Fruit fly (Drosophila melanogaster) whole organism, embryonic: ENCODE results near the gene CG3097.

Source experiments
- Adf1 ChIP-seq: fragments of 200-800 bp; sonication (Bioruptor generic); IDR thresholded peaks from 2 replicates; pipeline ENCODE4 v1.3.6; 2022; ENCODE audit warnings: missing biosample characterization, missing genetic modification characterization
- CG10274 ChIP-seq: fragments of 200-800 bp; sonication (Bioruptor generic); optimal IDR thresholded peaks from 3 replicates; lab custom pipeline; 2017; ENCODE audit warnings: missing biosample characterization, mild to moderate bottlenecking, missing genetic modification characterization
- CG10979 ChIP-seq: fragments of 200-800 bp; sonication (Bioruptor generic); optimal IDR thresholded peaks from 2 replicates; lab custom pipeline; 2018; ENCODE audit warnings: missing biosample characterization, mild to moderate bottlenecking, missing genetic modification characterization, moderate library complexity
- CG12155 ChIP-seq: fragments of 200-800 bp; sonication (Bioruptor generic); optimal IDR thresholded peaks from 3 replicates; lab custom pipeline; 2016; ENCODE audit warnings: missing biosample characterization, missing genetic modification characterization
- CG12659 ChIP-seq: fragments of 200-800 bp; sonication (Bioruptor generic); optimal IDR thresholded peaks from 3 replicates; lab custom pipeline; 2017; ENCODE audit warnings: mild to moderate bottlenecking, missing biosample characterization, missing genetic modification reagents, missing genetic modification characterization
- CG14050 ChIP-seq: fragments of 200-800 bp; sonication (Bioruptor generic); IDR thresholded peaks from 3 replicates; pipeline ENCODE4 v1.3.6; 2022; ENCODE audit warnings: missing biosample characterization, missing genetic modification characterization
- CG15514 ChIP-seq: fragments of 200-800 bp; sonication (Bioruptor generic); optimal IDR thresholded peaks from 3 replicates; lab custom pipeline; 2017; ENCODE audit warnings: missing biosample characterization, missing genetic modification characterization, mild to moderate bottlenecking, moderate library complexity, missing genetic modification reagents
- CG1603 ChIP-seq: fragments of 200-800 bp; sonication (Bioruptor generic); optimal IDR thresholded peaks from 2 replicates; lab custom pipeline; 2019; ENCODE audit warnings: missing biosample characterization, mild to moderate bottlenecking, missing genetic modification characterization, moderate library complexity
- CG1832 ChIP-seq: fragments of 200-800 bp; sonication (Bioruptor generic); optimal IDR thresholded peaks from 2 replicates; lab custom pipeline; 2017; ENCODE audit warnings: missing biosample characterization, mild to moderate bottlenecking, missing genetic modification characterization, inconsistent platforms
- CG32772 ChIP-seq: fragments of 200-800 bp; sonication (Bioruptor generic); IDR thresholded peaks from 2 replicates; pipeline ENCODE4 v1.3.6; 2022; ENCODE audit warnings: missing biosample characterization, missing genetic modification characterization
- CG4617 ChIP-seq: fragments of 200-800 bp; sonication (Bioruptor generic); optimal IDR thresholded peaks from 3 replicates; lab custom pipeline; 2016; ENCODE audit warnings: missing biosample characterization, missing genetic modification characterization, borderline replicate concordance
- CG5180 ChIP-seq: fragments of 200-800 bp; sonication (Bioruptor generic); optimal IDR thresholded peaks from 3 replicates; lab custom pipeline; 2017; ENCODE audit warnings: missing biosample characterization, missing genetic modification characterization, mild to moderate bottlenecking, moderate library complexity, missing genetic modification reagents
- CG8359 ChIP-seq: fragments of 200-800 bp; sonication (Bioruptor generic); optimal IDR thresholded peaks from 2 replicates; lab custom pipeline; 2017; ENCODE audit warnings: missing biosample characterization, mild to moderate bottlenecking, missing genetic modification characterization, borderline replicate concordance
- CG8944 ChIP-seq: fragments of 200-800 bp; sonication (Bioruptor generic); optimal IDR thresholded peaks from 3 replicates; lab custom pipeline; 2016; ENCODE audit warnings: missing biosample characterization, missing genetic modification characterization
- CG9609 ChIP-seq: fragments of 200-800 bp; sonication (Bioruptor generic); optimal IDR thresholded peaks from 3 replicates; lab custom pipeline; 2016; ENCODE audit warnings: missing biosample characterization, missing genetic modification characterization
- Dbx ChIP-seq: fragments of 200-800 bp; sonication (Bioruptor generic); IDR thresholded peaks from 3 replicates; pipeline ENCODE4 v1.3.6; 2022; ENCODE audit warnings: missing biosample characterization, missing genetic modification characterization
- Dll ChIP-seq: fragments of 200-800 bp; sonication (Bioruptor generic); IDR thresholded peaks from 4 replicates; pipeline ENCODE4 v1.3.6; 2022; ENCODE audit warnings: missing biosample characterization, missing genetic modification characterization; ENCODE audit not compliant: partially characterized antibody
- Jarid2 ChIP-seq: fragments of 200-800 bp; sonication (Bioruptor generic); optimal IDR thresholded peaks from 3 replicates; lab custom pipeline; 2017; ENCODE audit warnings: mild to moderate bottlenecking, missing biosample characterization, missing genetic modification reagents, missing genetic modification characterization
- Mad ChIP-seq: fragments of 200-800 bp; sonication (Bioruptor generic); optimal IDR thresholded peaks from 2 replicates; lab custom pipeline; 2016; ENCODE audit warnings: missing biosample characterization, missing genetic modification characterization
- Mes4 ChIP-seq: fragments of 200-800 bp; sonication (Bioruptor generic); optimal IDR thresholded peaks from 2 replicates; lab custom pipeline; 2016; ENCODE audit warnings: missing biosample characterization, missing genetic modification characterization
- NC2α ChIP-seq: fragments of 200-800 bp; sonication (Bioruptor generic); optimal IDR thresholded peaks from 2 replicates; lab custom pipeline; 2016; ENCODE audit warnings: missing biosample characterization, missing genetic modification characterization
- Nf-YC ChIP-seq: fragments of 200-800 bp; optimal IDR thresholded peaks from 3 replicates; lab custom pipeline; 2019; ENCODE audit warnings: missing biosample characterization, mild to moderate bottlenecking, missing genetic modification characterization, moderate library complexity
- NfI ChIP-seq: fragments of 200-800 bp; sonication (Bioruptor generic); optimal IDR thresholded peaks from 3 replicates; lab custom pipeline; 2018; ENCODE audit warnings: missing biosample characterization, mild to moderate bottlenecking, missing genetic modification characterization, moderate library complexity
- Optix ChIP-seq: fragments of 200-800 bp; sonication (Bioruptor generic); IDR thresholded peaks from 3 replicates; pipeline ENCODE4 v1.3.6; 2022; ENCODE audit warnings: missing biosample characterization, missing genetic modification characterization
- Poxn ChIP-seq: fragments of 200-800 bp; sonication (Bioruptor generic); IDR thresholded peaks from 2 replicates; pipeline ENCODE4 v1.3.6; 2022; ENCODE audit warnings: missing biosample characterization, missing genetic modification characterization
- Rx ChIP-seq: fragments of 200-800 bp; sonication (Bioruptor generic); IDR thresholded peaks from 2 replicates; pipeline ENCODE4 v1.3.6; 2022; ENCODE audit warnings: missing biosample characterization, missing genetic modification characterization
- Spps ChIP-seq: fragments of 200-800 bp; sonication (Bioruptor generic); optimal IDR thresholded peaks from 2 replicates; lab custom pipeline; 2018; ENCODE audit warnings: missing biosample characterization, mild to moderate bottlenecking, missing genetic modification characterization
- Trl ChIP-seq, 3 experiments: fragments of >200 bp in 2 of 3; fragments of 200-800 bp in 1 of 3; sonication (Bioruptor generic) in 1 of 3; optimal IDR thresholded peaks; 2 replicates in 1 of 3; 3 replicates in 2 of 3; lab custom pipeline; 2016 to 2017; ENCODE audit warnings: missing biosample characterization in 1 of 3, missing genetic modification characterization in 1 of 3
- Xbp1 ChIP-seq: fragments of 200-800 bp; sonication (Bioruptor generic); optimal IDR thresholded peaks from 3 replicates; lab custom pipeline; 2016; ENCODE audit warnings: missing biosample characterization, mild to moderate bottlenecking, missing genetic modification characterization
- ap ChIP-seq: fragments of 200-800 bp; sonication (Bioruptor generic); IDR thresholded peaks from 2 replicates; pipeline ENCODE4 v1.3.6; 2022; ENCODE audit warnings: missing biosample characterization, missing genetic modification characterization
- ase ChIP-seq: fragments of 200-800 bp; sonication (Bioruptor generic); IDR thresholded peaks from 3 replicates; pipeline ENCODE4 v1.3.6; 2022; ENCODE audit warnings: missing biosample characterization, missing genetic modification characterization
- az2 ChIP-seq: fragments of 200-800 bp; sonication (Bioruptor generic); optimal IDR thresholded peaks from 3 replicates; lab custom pipeline; 2016; ENCODE audit warnings: missing biosample characterization, missing genetic modification characterization
- br ChIP-seq: fragments of >200 bp; optimal IDR thresholded peaks from 2 replicates; lab custom pipeline; 2017
- caup ChIP-seq: fragments of 200-800 bp; sonication (Bioruptor generic); optimal IDR thresholded peaks from 3 replicates; lab custom pipeline; 2017; ENCODE audit warnings: missing biosample characterization, mild to moderate bottlenecking, missing genetic modification characterization, moderate library complexity; ENCODE audit not compliant: severe bottlenecking
- cg ChIP-seq: fragments of 200-800 bp; sonication (Bioruptor generic); optimal IDR thresholded peaks from 3 replicates; lab custom pipeline; 2019; ENCODE audit warnings: missing biosample characterization, mild to moderate bottlenecking, missing genetic modification characterization, moderate library complexity
- ems ChIP-seq: fragments of 200-800 bp; sonication (Bioruptor generic); optimal IDR thresholded peaks from 3 replicates; lab custom pipeline; 2016; ENCODE audit warnings: missing biosample characterization, missing genetic modification characterization
- esg ChIP-seq: fragments of 200-800 bp; sonication (Bioruptor generic); conservative IDR thresholded peaks from 2 replicates; pipeline ENCODE4 v1.3.6; 2022; ENCODE audit warnings: missing biosample characterization, missing genetic modification characterization
- ewg ChIP-seq: fragments of 200-800 bp; sonication (Bioruptor generic); optimal IDR thresholded peaks from 3 replicates; lab custom pipeline; 2017; ENCODE audit warnings: mild to moderate bottlenecking, missing biosample characterization, missing genetic modification reagents, missing genetic modification characterization
- eyg ChIP-seq: fragments of 200-800 bp; sonication (Bioruptor generic); optimal IDR thresholded peaks from 3 replicates; lab custom pipeline; 2016; ENCODE audit warnings: missing biosample characterization, missing genetic modification characterization
- fru ChIP-seq: fragments of >200 bp; optimal IDR thresholded peaks from 2 replicates; lab custom pipeline; 2017
- fu2 ChIP-seq: fragments of 200-800 bp; sonication (Bioruptor generic); optimal IDR thresholded peaks from 2 replicates; lab custom pipeline; 2016; ENCODE audit warnings: missing biosample characterization, missing genetic modification characterization
- gcm2 ChIP-seq: fragments of 200-800 bp; sonication (Bioruptor generic); optimal IDR thresholded peaks from 2 replicates; lab custom pipeline; 2016; ENCODE audit warnings: missing biosample characterization, missing genetic modification characterization
- grn ChIP-seq: fragments of 200-800 bp; sonication (Bioruptor generic); optimal IDR thresholded peaks from 3 replicates; lab custom pipeline; 2017; ENCODE audit warnings: missing biosample characterization, missing genetic modification characterization
- ham ChIP-seq: fragments of 200-800 bp; sonication (Bioruptor generic); IDR thresholded peaks from 2 replicates; pipeline ENCODE4 v1.3.6; 2022; ENCODE audit warnings: missing biosample characterization, missing genetic modification characterization
- prd ChIP-seq, 3 experiments: fragments of >200 bp in 2 of 3; fragments of 200-800 bp in 1 of 3; sonication (Bioruptor generic) in 1 of 3; optimal IDR thresholded peaks in 2 of 3; IDR thresholded peaks in 1 of 3; 2 replicates in 2 of 3; 3 replicates in 1 of 3; pipeline versions ENCODE4 v1.3.6 to Lab custom; 2017 to 2022; ENCODE audit warnings: missing biosample characterization in 1 of 3, missing genetic modification characterization in 1 of 3
- so ChIP-seq: fragments of 200-800 bp; sonication (Bioruptor generic); IDR thresholded peaks from 3 replicates; pipeline ENCODE4 v1.3.6; 2022; ENCODE audit warnings: missing biosample characterization, missing genetic modification characterization
- sr ChIP-seq: fragments of 200-800 bp; sonication (Bioruptor generic); IDR thresholded peaks from 3 replicates; pipeline ENCODE4 v1.3.6; 2022; ENCODE audit warnings: missing biosample characterization, missing genetic modification characterization
- toy ChIP-seq: fragments of 200-800 bp; sonication (Bioruptor generic); IDR thresholded peaks from 2 replicates; pipeline ENCODE4 v1.3.6; 2022; ENCODE audit warnings: missing biosample characterization, missing genetic modification characterization
- tup ChIP-seq: fragments of 200-800 bp; sonication (Bioruptor generic); optimal IDR thresholded peaks from 2 replicates; lab custom pipeline; 2016; ENCODE audit warnings: missing biosample characterization, mild to moderate bottlenecking, missing genetic modification characterization, moderate library complexity
- usp ChIP-seq: fragments of >200 bp; optimal IDR thresholded peaks from 2 replicates; lab custom pipeline; 2017; ENCODE audit warnings: missing biosample characterization, missing genetic modification characterization

The CG3097 gene

DNA sequence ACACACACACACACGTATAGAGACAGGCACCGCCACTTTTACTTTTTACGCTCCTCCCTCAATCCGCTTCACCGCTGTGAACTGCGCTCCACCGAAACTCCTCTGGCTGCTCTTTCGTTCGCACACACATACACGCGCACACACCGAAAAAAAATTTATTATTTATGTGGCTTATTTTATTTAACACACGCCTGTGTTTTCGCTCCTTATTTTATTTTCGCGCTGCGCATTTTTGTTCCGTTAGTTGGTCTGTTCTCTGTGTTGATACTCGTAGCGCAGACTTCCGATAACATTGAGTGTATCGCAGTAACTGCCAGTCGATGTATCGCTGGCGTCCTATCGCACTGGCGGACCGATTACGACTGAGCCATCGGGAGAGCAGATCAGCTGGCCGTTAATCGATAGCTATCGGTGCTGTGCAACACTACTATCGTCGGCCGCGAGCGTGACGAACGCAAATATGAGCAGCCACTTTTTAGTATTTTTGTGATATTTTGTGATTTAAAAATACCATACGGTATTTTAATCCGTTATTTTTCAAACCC is 32.8 kb downstream of the CG3097 start, which contains the start of gene Snx27 (continued):
- no peak for TF ChIP-seq ap (GFP tag; lab: Robert Waterston, UW)
- peak; percentile 8 for TF ChIP-seq Nf-YC (tag; lab: Kevin White, UChicago)
- no peak for TF ChIP-seq ase (GFP tag; lab: Robert Waterston, UW)
- peak; percentile 16 for TF ChIP-seq fu2
- TF ChIP-seq Poxn = no peak
- peak; percentile 99 for TF ChIP-seq Dll
- TF ChIP-seq CG4617 (GFP tag; lab: Kevin White, UChicago) = peak; percentile 45
- peak; percentile 5 for TF ChIP-seq CG10979 (tag; lab: Kevin White, UChicago)
- 0 out of 2 replicates have a peak, but pooled peaks have one; percentile 5 for TF ChIP-seq Adf1 (GFP tag; lab: Robert Waterston, UW)
- TF ChIP-seq CG9609 (GFP tag; lab: Kevin White, UChicago) = peak; percentile 51
- no peak for TF ChIP-seq ham
- TF ChIP-seq br = no peak
- TF ChIP-seq Dbx = peak; percentile 84
- peak; percentile 94 for TF ChIP-seq CG1603 (tag; lab: Kevin White, UChicago)
- TF ChIP-seq usp (GFP tag; lab: Kevin White, UChicago) = no peak
- peak; percentile 16 for TF ChIP-seq az2 (GFP tag; lab: Kevin White, UChicago)
- peak; percentile 53 for TF ChIP-seq Xbp1 (GFP tag; lab: Kevin White, UChicago)
- TF ChIP-seq CG8359 = no peak
- no peak for TF ChIP-seq esg (GFP tag; lab: Robert Waterston, UW)
- peak; percentile 25 for TF ChIP-seq tup (GFP tag; lab: Kevin White, UChicago)
- TF ChIP-seq NfI (GFP tag; lab: Kevin White, UChicago) = peak; percentile 54
- peak; percentile 87 for TF ChIP-seq CG12659 (GFP tag; lab: Kevin White, UChicago)
- TF ChIP-seq Mes4 = peak; percentile 54
- TF ChIP-seq CG12155 = peak; percentile 35
- no peak for TF ChIP-seq Trl (optimal IDR thresholded peaks at IDR 0.05; lab: Kevin White, UChicago)
- peak; percentile 70 for TF ChIP-seq Trl (GFP tag; optimal IDR thresholded peaks at IDR 0.05; lab: Kevin White, UChicago)
- TF ChIP-seq fru (lab: Kevin White, UChicago) = no peak
- TF ChIP-seq eyg = peak; percentile 30
- peak; percentile 89 for TF ChIP-seq CG15514 (GFP tag; lab: Kevin White, UChicago)
- TF ChIP-seq so (GFP tag; lab: Robert Waterston, UW) = peak; percentile 27; the same call in 1 of the 3 replicates
- no peak for TF ChIP-seq Optix (GFP tag; lab: Robert Waterston, UW)
- TF ChIP-seq NC2α (GFP tag; lab: Kevin White, UChicago) = no peak
- TF ChIP-seq cg (GFP tag; lab: Kevin White, UChicago) = peak; percentile 70
- TF ChIP-seq CG8944 (GFP tag; lab: Kevin White, UChicago) = peak; percentile 43
- TF ChIP-seq CG1832 (GFP tag; lab: Kevin White, UChicago) = no peak
- no peak for TF ChIP-seq Spps (tag; lab: Kevin White, UChicago)
- TF ChIP-seq sr = 0 out of 3 replicates have a peak, but pooled peaks have one; percentile 32
- no peak for TF ChIP-seq grn
- TF ChIP-seq Rx (GFP tag; lab: Robert Waterston, UW) = no peak
- TF ChIP-seq CG14050 (GFP tag; lab: Robert Waterston, UW) = no peak
- TF ChIP-seq ewg (GFP tag; lab: Kevin White, UChicago) = peak; percentile 23
- TF ChIP-seq ems (GFP tag; lab: Kevin White, UChicago) = peak; percentile 31
- TF ChIP-seq Jarid2 (GFP tag; lab: Kevin White, UChicago) = peak; percentile 78
- TF ChIP-seq CG32772 = 0 out of 2 replicates have a peak, but pooled peaks have one; percentile 17
- no peak for TF ChIP-seq toy (GFP tag; lab: Robert Waterston, UW)
- no peak for TF ChIP-seq CG5180 (GFP tag; lab: Kevin White, UChicago)
- no peak for TF ChIP-seq gcm2 (GFP tag; lab: Kevin White, UChicago)
- TF ChIP-seq Mad (GFP tag; lab: Kevin White, UChicago) = peak; percentile 47
- TF ChIP-seq CG10274 (GFP tag; lab: Kevin White, UChicago) = no peak
- peak; percentile 42 for TF ChIP-seq caup (GFP tag; lab: Kevin White, UChicago)
- no peak for TF ChIP-seq prd (optimal IDR thresholded peaks at IDR 0.05; lab: Kevin White, UChicago)
- peak; percentile 69 for TF ChIP-seq prd (GFP tag; IDR thresholded peaks at IDR 0.05; lab: Robert Waterston, UW)
